Worm (Caenorhabditis elegans): Measurements from ENCODE around the gene T22F7.1.

ce11 chrIII:537054-537453 is 4.8 kb upstream of the T22F7.1 start:
- no peak for TF ChIP-seq ceh-28 (tag; optimal IDR thresholded peaks at IDR 0.05)
- TF ChIP-seq ceh-82 (tag; optimal IDR thresholded peaks at IDR 0.05): no peak
- no peak for TF ChIP-seq ztf-11 (tag; optimal IDR thresholded peaks at IDR 0.05)
- TF ChIP-seq fkh-2 (tag; optimal IDR thresholded peaks at IDR 0.05): no peak
- TF ChIP-seq ceh-16 (tag; optimal IDR thresholded peaks at IDR 0.05): no peak
